Worm (Caenorhabditis elegans) whole organism, young adult: ENCODE results near the gene akap-1.

Experiments
- K11D2.4 ChIP-seq: fragments of 200-800 bp; sonication (Bioruptor generic); IDR thresholded peaks from 2 replicates; pipeline ENCODE4 v1.3.6; 2022; ENCODE audit warnings: missing genetic modification reagents, missing genetic modification characterization, missing compliant biosample characterization
- aptf-3 ChIP-seq: fragments of 200-800 bp; sonication (Bioruptor generic); IDR thresholded peaks from 2 replicates; pipeline ENCODE4 v1.3.6; 2022; ENCODE audit warnings: missing genetic modification characterization, missing compliant biosample characterization
- hmg-1.2 ChIP-seq: fragments of 200-800 bp; sonication (Bioruptor generic); IDR thresholded peaks from 2 replicates; pipeline ENCODE4 v1.3.6; 2022; ENCODE audit warnings: missing genetic modification reagents, missing genetic modification characterization, missing compliant biosample characterization
- lin-26 ChIP-seq: fragments of 200-800 bp; sonication (Bioruptor generic); IDR thresholded peaks from 2 replicates; pipeline ENCODE4 v1.3.6; 2022; ENCODE audit warnings: missing genetic modification reagents, missing genetic modification characterization, missing compliant biosample characterization
- nhr-179 ChIP-seq: sonication (generic microtip); optimal IDR thresholded peaks from 2 replicates; lab custom pipeline; 2016; ENCODE audit warnings: mild to moderate bottlenecking, missing genetic modification characterization, missing compliant biosample characterization
- rcor-1 ChIP-seq: fragments of 200-800 bp; sonication (Bioruptor generic); IDR thresholded peaks from 2 replicates; pipeline ENCODE4 v1.3.6; 2022; ENCODE audit warnings: missing genetic modification reagents, missing genetic modification characterization, missing compliant biosample characterization

- TF ChIP-seq nhr-179 (tag; lab: Kevin White, UChicago) (no peak), hmg-1.2 (GFP tag; lab: Robert Waterston, UW) (no peak), lin-26 (no peak), rcor-1 (GFP tag; lab: Robert Waterston, UW) (0 out of 2 replicates have a peak, but pooled peaks have one; percentile 17), aptf-3 (GFP tag; lab: Robert Waterston, UW) (no peak), K11D2.4 (no peak)
These were observed 25.9 kb downstream of the akap-1 start, which contains the start of gene C16A3.6 for ce11 chrIII:6379129-6379528.
